Fruit fly (Drosophila melanogaster): Measurements from ENCODE around the gene Dad.
A peak's percentile ranks its signal among the peaks of the same experiment; 100 is the strongest.

The Dad gene

dm6 chr3R:17085029-17085807 lies 31.4 kb downstream of the Dad start, which contains the start of gene GckIII (continued):
- TF ChIP-seq CG2120 (GFP tag; optimal IDR thresholded peaks at IDR 0.05) (no peak), dimm (GFP tag; IDR thresholded peaks at IDR 0.05) (no peak), NC2β (GFP tag; optimal IDR thresholded peaks at IDR 0.05) (no peak), Doc3 (GFP tag; IDR thresholded peaks at IDR 0.05; ENCODE audit: partially characterized antibody) (peak; percentile 86), PHDP (tag; optimal IDR thresholded peaks at IDR 0.05) (no peak), repo (GFP tag; optimal IDR thresholded peaks at IDR 0.05) (no peak), CG7556 (GFP tag; optimal IDR thresholded peaks at IDR 0.05) (no peak), cato (GFP tag; optimal IDR thresholded peaks at IDR 0.05; ENCODE audit: borderline replicate concordance) (no peak), CG17802 (tag; optimal IDR thresholded peaks at IDR 0.05) (no peak), CG10959 (GFP tag; IDR thresholded peaks at IDR 0.05) (no peak), CG4424 (GFP tag; optimal IDR thresholded peaks at IDR 0.05) (no peak), dmrt99B (tag; optimal IDR thresholded peaks at IDR 0.05) (no peak), bbx (GFP tag; IDR thresholded peaks at IDR 0.05; ENCODE audit: partially characterized antibody) (peak; percentile 86), pb (GFP tag; optimal IDR thresholded peaks at IDR 0.05) (no peak), gcm2 (GFP tag; optimal IDR thresholded peaks at IDR 0.05) (no peak), dpn (GFP tag; optimal IDR thresholded peaks at IDR 0.05) (no peak), chm (GFP tag; IDR thresholded peaks at IDR 0.05) (no peak), Ets97D (GFP tag; optimal IDR thresholded peaks at IDR 0.05) (no peak), tap (tag; optimal IDR thresholded peaks at IDR 0.05) (no peak), GATAe (GFP tag; conservative IDR thresholded peaks at IDR 0.05) (no peak), C15 (GFP tag; IDR thresholded peaks at IDR 0.05) (no peak), inv (GFP tag; IDR thresholded peaks at IDR 0.05; ENCODE audit: partially characterized antibody) (peak; percentile 70), ci (GFP tag; IDR thresholded peaks at IDR 0.05) (no peak), Dll (GFP tag; IDR thresholded peaks at IDR 0.05; ENCODE audit: partially characterized antibody) (peak; percentile 89), CG7357 (GFP tag; IDR thresholded peaks at IDR 0.05) (no peak), Neu2 (GFP tag; optimal IDR thresholded peaks at IDR 0.05; ENCODE audit: borderline replicate concordance) (no peak), row (GFP tag; IDR thresholded peaks at IDR 0.05) (0 out of 3 replicates have a peak, but pooled peaks have one; percentile 17), so (GFP tag; IDR thresholded peaks at IDR 0.05) (no peak), aop (GFP tag; IDR thresholded peaks at IDR 0.05) (no peak), ac (GFP tag; optimal IDR thresholded peaks at IDR 0.05) (no peak), Optix (GFP tag; IDR thresholded peaks at IDR 0.05) (no peak), prd (optimal IDR thresholded peaks at IDR 0.05) (no peak), prd (GFP tag; IDR thresholded peaks at IDR 0.05) (no peak), Sry-β (GFP tag; optimal IDR thresholded peaks at IDR 0.05) (peak; percentile 5), esg (GFP tag; conservative IDR thresholded peaks at IDR 0.05) (no peak), sob (GFP tag; IDR thresholded peaks at IDR 0.05) (no peak), phol (tag; optimal IDR thresholded peaks at IDR 0.05) (peak; percentile 19), CG12942 (GFP tag; optimal IDR thresholded peaks at IDR 0.05) (no peak), CG13624 (GFP tag; optimal IDR thresholded peaks at IDR 0.05) (no peak), bab2 (GFP tag; optimal IDR thresholded peaks at IDR 0.05) (no peak), CG6254 (GFP tag; optimal IDR thresholded peaks at IDR 0.05) (no peak), pnt (GFP tag; optimal IDR thresholded peaks at IDR 0.05) (no peak), Gug (GFP tag; IDR thresholded peaks at IDR 0.05) (no peak), nerfin-2 (GFP tag; IDR thresholded peaks at IDR 0.05; ENCODE audit: partially characterized antibody) (peak; percentile 57), NC2α (GFP tag; optimal IDR thresholded peaks at IDR 0.05) (no peak), crp (GFP tag; optimal IDR thresholded peaks at IDR 0.05) (peak in 1 of 2 experiments; percentile 79), D (optimal IDR thresholded peaks at IDR 0.05) (no peak), D (GFP tag; optimal IDR thresholded peaks at IDR 0.05) (no peak), CG11456 (GFP tag; IDR thresholded peaks at IDR 0.05) (no peak), sim (GFP tag; IDR thresholded peaks at IDR 0.05) (no peak), CG10267 (tag; optimal IDR thresholded peaks at IDR 0.05) (peak; percentile 55)

All from whole organism, embryonic.